Worm (Caenorhabditis elegans) whole organism, L1 larva: ENCODE results near the gene C35A11.2.
A peak's percentile ranks its signal among the peaks of the same experiment; 100 is the strongest.

Experiments used
- C04F5.9 ChIP-seq: sonication (generic microtip); optimal IDR thresholded peaks from 2 replicates; lab custom pipeline; 2016; ENCODE audit warnings: missing genetic modification characterization, missing compliant biosample characterization
- C16A3.4 ChIP-seq: fragments of 150-350 bp; optimal IDR thresholded peaks from 2 replicates; lab custom pipeline; 2014; ENCODE audit warnings: missing biosample characterization, missing genetic modification characterization
- F16B12.6 ChIP-seq: fragments of 150-350 bp; optimal IDR thresholded peaks from 2 replicates; lab custom pipeline; 2014; ENCODE audit warnings: missing biosample characterization, missing genetic modification characterization
- Y116A8C.19 ChIP-seq: sonication (generic microtip); optimal IDR thresholded peaks from 2 replicates; lab custom pipeline; 2016; ENCODE audit warnings: missing compliant biosample characterization, missing genetic modification characterization, borderline replicate concordance
- aha-1 ChIP-seq: fragments of 150-350 bp; optimal IDR thresholded peaks from 2 replicates; lab custom pipeline; 2014; ENCODE audit warnings: missing biosample characterization, missing genetic modification characterization
- aly-2 ChIP-seq: fragments of 150-350 bp; optimal IDR thresholded peaks from 2 replicates; lab custom pipeline; 2014; ENCODE audit warnings: missing biosample characterization, missing genetic modification characterization
- ama-1 ChIP-seq: fragments of 150-350 bp; optimal IDR thresholded peaks from 2 replicates; lab custom pipeline; 2014
- ceh-8 ChIP-seq: fragments of 200-800 bp; sonication (Bioruptor generic); optimal IDR thresholded peaks from 2 replicates; lab custom pipeline; 2018; ENCODE audit warnings: mild to moderate bottlenecking, missing genetic modification characterization, moderate library complexity, missing compliant biosample characterization
- ceh-82 ChIP-seq, 3 experiments: fragments of 150-350 bp in 1 of 3; sonication (generic microtip) in 2 of 3; optimal IDR thresholded peaks; 2 replicates each; lab custom pipeline; 2014 to 2017; ENCODE audit warnings: missing biosample characterization in 3 of 3, missing genetic modification characterization in 3 of 3
- ces-1 ChIP-seq: fragments of 150-350 bp; optimal IDR thresholded peaks from 2 replicates; lab custom pipeline; 2014; ENCODE audit warnings: missing biosample characterization, missing genetic modification reagents, missing genetic modification characterization
- dsc-1 ChIP-seq: sonication (generic microtip); optimal IDR thresholded peaks from 2 replicates; lab custom pipeline; 2016; ENCODE audit warnings: mild to moderate bottlenecking, missing genetic modification characterization, missing compliant biosample characterization
- egl-13 ChIP-seq: sonication (generic microtip); optimal IDR thresholded peaks from 2 replicates; lab custom pipeline; 2016; ENCODE audit warnings: missing genotype, missing genetic modification reagents, missing genetic modification characterization, missing compliant biosample characterization
- elt-2 ChIP-seq: sonication (generic microtip); optimal IDR thresholded peaks from 2 replicates; lab custom pipeline; 2016; ENCODE audit warnings: missing genetic modification characterization, mild to moderate bottlenecking, inconsistent platforms, missing compliant biosample characterization, missing genetic modification reagents
- elt-3 ChIP-seq, 6 experiments: fragments of 150-350 bp in 1 of 6; sonication (generic microtip); optimal IDR thresholded peaks; 2 replicates each; lab custom pipeline; 2017 to 2018; ENCODE audit warnings: missing biosample characterization in 6 of 6, missing genetic modification characterization in 6 of 6, inconsistent platforms in 1 of 6
- ets-5 ChIP-seq: fragments of 200-800 bp; sonication (Bioruptor generic); IDR thresholded peaks from 2 replicates; pipeline ENCODE4 v1.3.6; 2022; ENCODE audit warnings: missing genetic modification characterization, missing compliant biosample characterization
- fkh-10 ChIP-seq: sonication (generic microtip); optimal IDR thresholded peaks from 2 replicates; lab custom pipeline; 2017; ENCODE audit warnings: missing biosample characterization, missing genetic modification reagents, missing genetic modification characterization
- fkh-4 ChIP-seq: sonication (generic microtip); optimal IDR thresholded peaks from 2 replicates; lab custom pipeline; 2016; ENCODE audit warnings: missing compliant biosample characterization, missing genetic modification characterization, borderline replicate concordance
- fkh-8 ChIP-seq: sonication (generic microtip); optimal IDR thresholded peaks from 2 replicates; lab custom pipeline; 2016; ENCODE audit warnings: mild to moderate bottlenecking, missing genetic modification characterization, missing compliant biosample characterization
- grh-1 ChIP-seq: fragments of 200-800 bp; sonication (Bioruptor generic); IDR thresholded peaks from 2 replicates; pipeline ENCODE4 v1.3.6; 2022; ENCODE audit warnings: missing genetic modification reagents, missing genetic modification characterization, missing compliant biosample characterization
- irx-1 ChIP-seq: sonication (generic microtip); optimal IDR thresholded peaks from 2 replicates; lab custom pipeline; 2016; ENCODE audit warnings: missing genetic modification characterization, missing compliant biosample characterization
- lin-13 ChIP-seq: fragments of 150-350 bp; optimal IDR thresholded peaks from 2 replicates; lab custom pipeline; 2014; ENCODE audit warnings: missing biosample characterization, missing genetic modification reagents, missing genetic modification characterization
- lin-35 ChIP-seq, 2 experiments: fragments of 150-350 bp; optimal IDR thresholded peaks; 2 replicates each; lab custom pipeline; 2014; ENCODE audit warnings: missing biosample characterization in 2 of 2, missing genetic modification characterization in 2 of 2, missing genetic modification reagents in 2 of 2
- lir-3 ChIP-seq: sonication (generic microtip); optimal IDR thresholded peaks from 2 replicates; lab custom pipeline; 2016; ENCODE audit warnings: mild to moderate bottlenecking, missing genetic modification characterization, moderate library complexity, missing compliant biosample characterization; ENCODE audit not compliant: poor library complexity
- lsy-2 ChIP-seq, 2 experiments: fragments of 150-350 bp; optimal IDR thresholded peaks; 2 replicates each; lab custom pipeline; 2014; ENCODE audit warnings: missing biosample characterization in 2 of 2, missing genetic modification characterization in 2 of 2
- mab-9 ChIP-seq: fragments of 200-800 bp; sonication (Bioruptor generic); IDR thresholded peaks from 2 replicates; pipeline ENCODE4 v1.3.6; 2022; ENCODE audit warnings: missing genetic modification reagents, missing genetic modification characterization, missing compliant biosample characterization
- mep-1 ChIP-seq: fragments of 150-350 bp; optimal IDR thresholded peaks from 2 replicates; lab custom pipeline; 2014; ENCODE audit warnings: missing biosample characterization, missing genetic modification characterization
- nhr-11 ChIP-seq: fragments of 150-350 bp; optimal IDR thresholded peaks from 2 replicates; lab custom pipeline; 2014; ENCODE audit warnings: missing biosample characterization, missing genetic modification characterization
- nhr-77 ChIP-seq: fragments of 150-350 bp; optimal IDR thresholded peaks from 2 replicates; lab custom pipeline; 2014; ENCODE audit warnings: missing biosample characterization, missing genetic modification characterization
- nhr-84 ChIP-seq: sonication (generic microtip); optimal IDR thresholded peaks from 2 replicates; lab custom pipeline; 2017; ENCODE audit warnings: missing biosample characterization, missing genetic modification characterization
- nhr-85 ChIP-seq: sonication (generic microtip); peaks from one replicate; lab custom pipeline; 2016; ENCODE audit warnings: missing genetic modification characterization, inconsistent platforms, missing compliant biosample characterization
- pax-3 ChIP-seq: fragments of 200-800 bp; sonication (Bioruptor generic); optimal IDR thresholded peaks from 2 replicates; lab custom pipeline; 2018; ENCODE audit warnings: mild to moderate bottlenecking, missing genetic modification characterization, moderate library complexity, missing compliant biosample characterization
- rnt-1 ChIP-seq: sonication (generic microtip); optimal IDR thresholded peaks from 2 replicates; lab custom pipeline; 2016; ENCODE audit warnings: mild to moderate bottlenecking, missing genetic modification characterization, moderate library complexity, missing compliant biosample characterization
- snpc-4 ChIP-seq: fragments of 150-350 bp; optimal IDR thresholded peaks from 2 replicates; lab custom pipeline; 2014; ENCODE audit warnings: missing biosample characterization, missing genetic modification characterization
- snu-23 ChIP-seq: sonication (generic microtip); optimal IDR thresholded peaks from 2 replicates; lab custom pipeline; 2016; ENCODE audit warnings: missing genetic modification characterization, missing compliant biosample characterization
- sox-4 ChIP-seq: sonication (generic microtip); optimal IDR thresholded peaks from 2 replicates; lab custom pipeline; 2016; ENCODE audit warnings: missing genetic modification characterization, missing compliant biosample characterization
- sptf-1 ChIP-seq: fragments of 150-350 bp; optimal IDR thresholded peaks from 2 replicates; lab custom pipeline; 2014; ENCODE audit warnings: missing biosample characterization, missing genetic modification characterization
- tlp-1 ChIP-seq: fragments of 150-350 bp; optimal IDR thresholded peaks from 2 replicates; lab custom pipeline; 2014; ENCODE audit warnings: missing biosample characterization, missing genetic modification characterization
- vab-15 ChIP-seq: sonication (generic microtip); optimal IDR thresholded peaks from 2 replicates; lab custom pipeline; 2017; ENCODE audit warnings: missing genotype, mild to moderate bottlenecking, missing genetic modification characterization, missing compliant biosample characterization
- xbp-1 ChIP-seq: sonication (generic microtip); optimal IDR thresholded peaks from 2 replicates; lab custom pipeline; 2016; ENCODE audit warnings: missing genetic modification characterization, missing compliant biosample characterization
- zip-4 ChIP-seq: fragments of 200-800 bp; sonication (Bioruptor generic); optimal IDR thresholded peaks from 2 replicates; lab custom pipeline; 2018; ENCODE audit warnings: mild to moderate bottlenecking, missing genetic modification characterization, moderate library complexity, missing compliant biosample characterization

The C35A11.2 gene

DNA sequence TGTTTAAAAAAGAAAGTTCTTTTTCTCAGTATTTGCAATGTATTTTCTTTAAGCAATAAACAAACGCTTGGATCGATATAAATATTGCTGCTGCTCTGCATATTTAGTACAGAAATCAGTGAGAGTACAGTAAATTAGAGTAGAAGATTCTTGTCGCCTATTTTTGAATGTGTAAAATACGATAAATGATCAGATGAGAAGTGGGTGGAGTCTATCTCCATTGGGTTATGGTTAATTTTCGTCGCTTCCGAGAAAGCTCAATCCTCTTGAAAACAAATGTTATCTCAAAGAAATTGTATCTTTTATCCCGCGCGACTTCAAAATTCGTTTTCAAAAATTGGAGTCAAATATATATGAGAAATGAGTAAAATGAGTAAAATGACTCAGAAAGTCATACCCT lies 27.3 kb upstream of the C35A11.2 start, which contains the start of gene nhr-216:
Gene nhr-216 (minus strand): TSS at position 101 of the 400 bp plus-strand sequence.
- TF ChIP-seq mab-9 (no peak), nhr-85 (no peak), snpc-4 (tag; lab: Kevin White, UChicago) (no peak), lir-3 (tag; lab: Kevin White, UChicago) (no peak), fkh-8 (tag; lab: Kevin White, UChicago) (no peak), nhr-84 (no peak), F16B12.6 (no peak)

DNA sequence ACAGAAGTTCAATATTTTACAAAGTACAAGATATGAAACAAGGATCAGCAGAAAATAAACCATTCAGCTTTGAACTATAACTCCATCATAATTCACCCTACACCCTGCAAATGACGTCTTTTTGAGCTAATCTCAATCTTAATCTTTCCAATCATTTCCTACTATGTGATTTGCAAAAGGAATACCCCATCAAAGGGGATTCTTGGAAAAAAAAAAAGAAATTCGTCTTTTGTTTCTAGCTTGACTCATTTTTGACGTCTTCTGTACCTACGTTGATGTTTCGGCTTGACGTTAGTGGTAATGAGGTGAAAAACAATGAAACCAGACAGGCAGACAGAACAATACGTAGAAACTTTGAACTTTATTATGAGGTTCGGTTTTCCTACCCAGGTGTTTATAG lies 23.9 kb upstream of the C35A11.2 start:
- no peak for TF ChIP-seq egl-13
- no peak for TF ChIP-seq fkh-4 (tag; lab: Kevin White, UChicago)
- no peak for TF ChIP-seq xbp-1 (tag; lab: Kevin White, UChicago)
- peak; percentile 89 for TF ChIP-seq dsc-1 (tag; lab: Kevin White, UChicago)
- no peak for TF ChIP-seq Y116A8C.19
- peak; percentile 58 for TF ChIP-seq pax-3 (tag; lab: Kevin White, UChicago)
- TF ChIP-seq sox-4 (tag; lab: Kevin White, UChicago), result peak; percentile 31
- TF ChIP-seq fkh-8 (tag; lab: Kevin White, UChicago), result peak; percentile 67

- TF ChIP-seq nhr-11 (tag; lab: Kevin White, UChicago) (no peak), elt-2 (no peak), elt-3 (tag; optimal IDR thresholded peaks at IDR 0.05; lab: Kevin White, UChicago) (no peak), aly-2 (tag; lab: Kevin White, UChicago) (no peak), fkh-4 (tag; lab: Kevin White, UChicago) (no peak), ama-1 (lab: Kevin White, UChicago) (no peak), ces-1 (GFP tag; lab: Kevin White, UChicago) (no peak), mep-1 (tag; lab: Kevin White, UChicago) (no peak), grh-1 (GFP tag; lab: Robert Waterston, UW) (no peak), nhr-85 (no peak), C04F5.9 (no peak), rnt-1 (no peak)
These were observed 21.2 kb upstream of the C35A11.2 start, which contains the start of gene T09D3.8 for ce11 chrV:5364863-5365262. TSS of gene T09D3.8 (plus strand) at chrV:5365163.

DNA sequence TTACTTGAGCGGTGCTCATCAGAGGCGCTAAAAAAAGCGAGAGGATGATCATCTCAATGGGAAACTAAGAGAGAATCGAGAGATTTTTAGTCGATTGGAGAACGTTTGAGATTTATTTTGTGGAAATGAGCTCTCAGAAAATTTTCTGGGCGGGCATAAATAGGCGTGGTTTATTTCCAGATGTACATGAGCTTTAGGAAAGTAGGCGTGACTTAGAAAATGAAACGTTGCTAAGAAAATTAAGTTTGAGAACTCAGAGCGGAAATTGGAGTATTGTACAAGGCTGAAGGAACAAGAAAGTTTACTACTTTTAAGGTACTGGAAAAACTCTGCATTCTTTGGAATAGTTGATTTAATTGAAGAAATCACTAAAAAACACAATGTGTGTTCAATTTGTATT lies 17.3 kb upstream of the C35A11.2 start, which contains the start of gene T09D3.9:
Gene T09D3.9 (minus strand): TSS at position 101 of the 400 bp plus-strand sequence.
- TF ChIP-seq tlp-1 (tag; lab: Kevin White, UChicago) (no peak), lin-35 (GFP tag; optimal IDR thresholded peaks at IDR 0.05; lab: Kevin White, UChicago) (no peak), ets-5 (GFP tag; lab: Robert Waterston, UW) (no peak), sptf-1 (tag; lab: Kevin White, UChicago) (no peak), elt-3 (tag; optimal IDR thresholded peaks at IDR 0.05; lab: Kevin White, UChicago) (no peak), ama-1 (lab: Kevin White, UChicago) (no peak), vab-15 (tag; lab: Kevin White, UChicago) (no peak), fkh-10 (GFP tag; lab: Kevin White, UChicago) (no peak), ceh-82 (tag; optimal IDR thresholded peaks at IDR 0.05; lab: Kevin White, UChicago) (no peak), lsy-2 (tag; optimal IDR thresholded peaks at IDR 0.05; lab: Kevin White, UChicago) (no peak), lin-13 (GFP tag; lab: Kevin White, UChicago) (no peak), C16A3.4 (tag; lab: Kevin White, UChicago) (no peak), pax-3 (tag; lab: Kevin White, UChicago) (no peak), zip-4 (GFP tag; lab: Kevin White, UChicago) (no peak), aha-1 (tag; lab: Kevin White, UChicago) (no peak), nhr-77 (tag; lab: Kevin White, UChicago) (no peak), irx-1 (tag; lab: Kevin White, UChicago) (no peak), ceh-8 (GFP tag; lab: Kevin White, UChicago) (no peak), snu-23 (no peak)
